Worm (Caenorhabditis elegans) whole organism, L4 larva: Measurements from ENCODE around the gene ent-3.
"Not testable (repeated sequence)": the region's sequence is repeated elsewhere in the genome, so short reads cannot be mapped to it uniquely, and the experiment has no call there.

Experiments
- R02D3.7 ChIP-seq: fragments of 150-350 bp; sonication (generic microtip); optimal IDR thresholded peaks from 3 replicates; lab custom pipeline; 2014; ENCODE audit warnings: missing biosample characterization, missing genetic modification characterization
- daf-19 ChIP-seq: fragments of 200-800 bp; sonication (Bioruptor generic); conservative IDR thresholded peaks from 2 replicates; pipeline ENCODE4 v1.3.6; 2022; ENCODE audit warnings: missing genetic modification characterization, missing compliant biosample characterization
- egl-27 ChIP-seq: sonication (generic microtip); optimal IDR thresholded peaks from 3 replicates; lab custom pipeline; 2017; ENCODE audit warnings: missing biosample characterization, missing genetic modification reagents, missing genetic modification characterization
- lin-1 ChIP-seq: fragments of 200-800 bp; sonication (Bioruptor generic); IDR thresholded peaks from 2 replicates; pipeline ENCODE4 v1.3.6; 2022; ENCODE audit warnings: missing genetic modification reagents, missing genetic modification characterization, missing compliant biosample characterization
- madf-5 ChIP-seq, 2 experiments: fragments of 200-800 bp; sonication (Bioruptor generic); IDR thresholded peaks; 2 replicates each; pipeline ENCODE4 v1.3.6; 2022; ENCODE audit warnings: missing compliant biosample characterization in 2 of 2, missing genetic modification characterization in 2 of 2
- mep-1 ChIP-seq: fragments of 150-350 bp; sonication (generic microtip); optimal IDR thresholded peaks from 3 replicates; lab custom pipeline; 2014; ENCODE audit warnings: missing biosample characterization, missing genetic modification characterization
- nhr-77 ChIP-seq: fragments of 150-350 bp; optimal IDR thresholded peaks from 2 replicates; lab custom pipeline; 2014; ENCODE audit warnings: missing biosample characterization, missing genetic modification characterization
- pha-4 ChIP-seq, 2 experiments: fragments of 150-350 bp in 1 of 2; fragments of 200-800 bp in 1 of 2; sonication (Bioruptor generic) in 1 of 2; IDR thresholded peaks in 1 of 2; optimal IDR thresholded peaks in 1 of 2; 2 replicates each; pipeline versions ENCODE4 v1.3.6 to Lab custom; 2014 to 2022; ENCODE audit warnings: missing genetic modification characterization in 2 of 2, missing genetic modification reagents in 2 of 2, missing biosample characterization in 1 of 2, missing compliant biosample characterization in 1 of 2
- set-16 ChIP-seq: fragments of 200-800 bp; sonication (Bioruptor generic); IDR thresholded peaks from 2 replicates; pipeline ENCODE4 v1.3.6; 2022; ENCODE audit warnings: missing genetic modification reagents, missing genetic modification characterization, missing compliant biosample characterization
- zag-1 ChIP-seq: fragments of 150-350 bp; optimal IDR thresholded peaks from 2 replicates; lab custom pipeline; 2014; ENCODE audit warnings: missing biosample characterization, missing genetic modification characterization
- ztf-11 ChIP-seq: fragments of 150-350 bp; optimal IDR thresholded peaks from 2 replicates; lab custom pipeline; 2014; ENCODE audit warnings: missing biosample characterization, missing genetic modification characterization

DNA sequence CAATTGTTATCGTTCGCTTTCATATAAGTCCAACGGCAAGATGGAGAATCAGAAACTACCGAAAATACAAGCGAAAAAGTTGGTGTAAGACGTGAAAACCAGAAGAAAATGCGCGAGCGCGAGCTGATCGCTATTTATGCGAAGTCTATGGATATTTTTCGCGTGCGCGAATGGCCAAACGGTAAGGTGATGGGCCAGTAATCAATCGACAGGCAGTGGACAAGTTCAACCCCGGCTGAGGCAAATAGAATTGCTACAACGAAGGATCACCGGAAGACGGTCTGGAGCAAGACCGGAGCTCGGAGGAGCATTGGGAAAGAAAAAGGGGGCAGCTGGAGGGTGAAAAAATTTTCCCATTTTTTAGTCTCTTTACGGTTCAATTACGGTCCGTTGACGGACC lies 1.6 kb upstream of the ent-3 start:
- TF ChIP-seq R02D3.7 (tag; lab: Kevin White, UChicago); lin-1 (GFP tag; lab: Robert Waterston, UW); mep-1 (tag; lab: Kevin White, UChicago); pha-4 (tag; optimal IDR thresholded peaks at IDR 0.05; lab: Kevin White, UChicago); daf-19; nhr-77 (tag; lab: Kevin White, UChicago); zag-1 (tag; lab: Kevin White, UChicago); egl-27 (tag; lab: Kevin White, UChicago); ztf-11 (tag; lab: Kevin White, UChicago): not testable (repeated sequence)
- peak; percentile 75 for TF ChIP-seq pha-4 (GFP tag; IDR thresholded peaks at IDR 0.05; lab: Robert Waterston, UW)
- TF ChIP-seq set-16 (GFP tag; lab: Robert Waterston, UW) = peak; percentile 56
- peak; percentile 33 to 77; a peak in 2 of 4 replicates for TF ChIP-seq madf-5 (GFP tag; IDR thresholded peaks at IDR 0.05; lab: Robert Waterston, UW)
